Fruit fly (Drosophila melanogaster) whole organism, embryonic: ENCODE measurements around the gene CG10550.
A peak's percentile ranks its signal among the peaks of the same experiment; 100 is the strongest.

Experiments
- Adf1 ChIP-seq: fragments of 200-800 bp; sonication (Bioruptor generic); IDR thresholded peaks from 2 replicates; pipeline ENCODE4 v1.3.6; 2022; ENCODE audit warnings: missing biosample characterization, missing genetic modification characterization
- B-H2 ChIP-seq: fragments of 200-800 bp; sonication (Bioruptor generic); optimal IDR thresholded peaks from 2 replicates; lab custom pipeline; 2018; ENCODE audit warnings: missing biosample characterization, mild to moderate bottlenecking, missing genetic modification characterization
- CG10321 ChIP-seq: fragments of 200-800 bp; sonication (Bioruptor generic); IDR thresholded peaks from 2 replicates; pipeline ENCODE4 v1.3.6; 2022; ENCODE audit warnings: missing biosample characterization, missing genetic modification characterization
- CG10366 ChIP-seq: fragments of 200-800 bp; sonication (Bioruptor generic); IDR thresholded peaks from 2 replicates; pipeline ENCODE4 v1.3.6; 2022; ENCODE audit warnings: missing biosample characterization, missing genetic modification characterization
- CG11695 ChIP-seq: fragments of 200-800 bp; sonication (Bioruptor generic); IDR thresholded peaks from 3 replicates; pipeline ENCODE4 v1.3.6; 2022; ENCODE audit warnings: missing biosample characterization, missing genetic modification characterization
- CG12155 ChIP-seq: fragments of 200-800 bp; sonication (Bioruptor generic); optimal IDR thresholded peaks from 3 replicates; lab custom pipeline; 2016; ENCODE audit warnings: missing biosample characterization, missing genetic modification characterization
- CG12236 ChIP-seq: fragments of 200-800 bp; sonication (Bioruptor generic); optimal IDR thresholded peaks from 2 replicates; lab custom pipeline; 2016; ENCODE audit warnings: missing biosample characterization, missing genetic modification characterization
- CG1647 ChIP-seq: fragments of 200-800 bp; sonication (Bioruptor generic); optimal IDR thresholded peaks from 3 replicates; lab custom pipeline; 2016; ENCODE audit warnings: missing biosample characterization, missing genetic modification characterization
- CG17359 ChIP-seq: fragments of 200-800 bp; sonication (Bioruptor generic); optimal IDR thresholded peaks from 3 replicates; lab custom pipeline; 2018; ENCODE audit warnings: missing biosample characterization, mild to moderate bottlenecking, missing genetic modification characterization, moderate library complexity
- CG17612 ChIP-seq: fragments of 200-800 bp; sonication (Bioruptor generic); IDR thresholded peaks from 2 replicates; pipeline ENCODE4 v1.3.6; 2022; ENCODE audit warnings: missing biosample characterization, missing genetic modification characterization
- CG17912 ChIP-seq: fragments of 200-800 bp; sonication (Bioruptor generic); optimal IDR thresholded peaks from 2 replicates; lab custom pipeline; 2018; ENCODE audit warnings: missing biosample characterization, mild to moderate bottlenecking, missing genetic modification characterization
- CG2678 ChIP-seq: fragments of 200-800 bp; sonication (Bioruptor generic); optimal IDR thresholded peaks from 3 replicates; lab custom pipeline; 2019; ENCODE audit warnings: missing biosample characterization, mild to moderate bottlenecking, missing genetic modification characterization, moderate library complexity
- CG3281 ChIP-seq: fragments of 200-800 bp; sonication (Bioruptor generic); optimal IDR thresholded peaks from 3 replicates; lab custom pipeline; 2017; ENCODE audit warnings: missing biosample characterization, mild to moderate bottlenecking, missing genetic modification characterization
- CG4282 ChIP-seq: fragments of 200-800 bp; sonication (Bioruptor generic); optimal IDR thresholded peaks from 2 replicates; lab custom pipeline; 2016; ENCODE audit warnings: missing biosample characterization, missing genetic modification characterization
- CG7556 ChIP-seq: fragments of 200-800 bp; sonication (Bioruptor generic); optimal IDR thresholded peaks from 2 replicates; lab custom pipeline; 2017; ENCODE audit warnings: missing biosample characterization, mild to moderate bottlenecking, missing genetic modification characterization
- CG8359 ChIP-seq: fragments of 200-800 bp; sonication (Bioruptor generic); optimal IDR thresholded peaks from 2 replicates; lab custom pipeline; 2017; ENCODE audit warnings: missing biosample characterization, mild to moderate bottlenecking, missing genetic modification characterization, borderline replicate concordance
- CG9437 ChIP-seq: fragments of 200-800 bp; sonication (Bioruptor generic); optimal IDR thresholded peaks from 2 replicates; lab custom pipeline; 2018; ENCODE audit warnings: missing biosample characterization, mild to moderate bottlenecking, missing genetic modification characterization
- CG9797 ChIP-seq: fragments of 200-800 bp; sonication (Bioruptor generic); optimal IDR thresholded peaks from 3 replicates; lab custom pipeline; 2018; ENCODE audit warnings: missing biosample characterization, mild to moderate bottlenecking, missing genetic modification characterization
- CG9932 ChIP-seq: fragments of 200-800 bp; sonication (Bioruptor generic); IDR thresholded peaks from 2 replicates; pipeline ENCODE4 v1.3.6; 2022; ENCODE audit warnings: missing biosample characterization, missing genetic modification characterization
- Doc2 ChIP-seq: fragments of 200-800 bp; sonication (Bioruptor generic); IDR thresholded peaks from 2 replicates; pipeline ENCODE4 v1.3.6; 2022; ENCODE audit warnings: missing biosample characterization, missing genetic modification characterization
- Doc3 ChIP-seq: fragments of 200-800 bp; sonication (Bioruptor generic); IDR thresholded peaks from 3 replicates; pipeline ENCODE4 v1.3.6; 2022; ENCODE audit warnings: missing biosample characterization, missing genetic modification characterization; ENCODE audit not compliant: partially characterized antibody
- E2f1 ChIP-seq: fragments of 200-800 bp; sonication (Bioruptor generic); IDR thresholded peaks from 2 replicates; pipeline ENCODE4 v1.3.6; 2022; ENCODE audit warnings: missing biosample characterization, missing genetic modification characterization
- Fer2 ChIP-seq: fragments of 200-800 bp; sonication (Bioruptor generic); optimal IDR thresholded peaks from 2 replicates; lab custom pipeline; 2018; ENCODE audit warnings: missing biosample characterization, mild to moderate bottlenecking, missing genetic modification characterization, moderate library complexity
- HLHmδ ChIP-seq: fragments of 200-800 bp; sonication (Bioruptor generic); optimal IDR thresholded peaks from 2 replicates; lab custom pipeline; 2018; ENCODE audit warnings: missing biosample characterization, mild to moderate bottlenecking, missing genetic modification characterization, moderate library complexity
- Hsf ChIP-seq: fragments of 200-800 bp; sonication (Bioruptor generic); optimal IDR thresholded peaks from 3 replicates; lab custom pipeline; 2016; ENCODE audit warnings: missing biosample characterization, missing genetic modification characterization
- Nf-YB ChIP-seq: fragments of 200-800 bp; sonication (Bioruptor generic); optimal IDR thresholded peaks from 3 replicates; lab custom pipeline; 2019; ENCODE audit warnings: missing biosample characterization, mild to moderate bottlenecking, missing genetic modification characterization, moderate library complexity
- Stat92E ChIP-seq, 3 experiments: fragments of >200 bp in 2 of 3; fragments of 200-800 bp in 1 of 3; sonication (Bioruptor generic) in 1 of 3; optimal IDR thresholded peaks; 2 replicates each; lab custom pipeline; 2017 to 2019; ENCODE audit warnings: missing biosample characterization in 3 of 3, missing genetic modification characterization in 3 of 3, mild to moderate bottlenecking in 1 of 3, moderate library complexity in 1 of 3
- TFAM ChIP-seq: fragments of 200-800 bp; sonication (Bioruptor generic); optimal IDR thresholded peaks from 2 replicates; lab custom pipeline; 2017; ENCODE audit warnings: missing biosample characterization, missing genetic modification characterization, inconsistent platforms
- al ChIP-seq: fragments of 200-800 bp; sonication (Bioruptor generic); IDR thresholded peaks from 2 replicates; pipeline ENCODE4 v1.3.6; 2022; ENCODE audit warnings: missing biosample characterization, missing genetic modification characterization
- ato ChIP-seq: fragments of 200-800 bp; sonication (Bioruptor generic); IDR thresholded peaks from 2 replicates; pipeline ENCODE4 v1.3.6; 2022; ENCODE audit warnings: missing biosample characterization, missing genetic modification characterization; ENCODE audit not compliant: partially characterized antibody
- chinmo ChIP-seq: fragments of 200-800 bp; sonication (Bioruptor generic); IDR thresholded peaks from 4 replicates; pipeline ENCODE4 v1.3.6; 2022; ENCODE audit warnings: missing biosample characterization, missing genetic modification characterization; ENCODE audit not compliant: partially characterized antibody
- ci ChIP-seq: fragments of 200-800 bp; sonication (Bioruptor generic); IDR thresholded peaks from 3 replicates; pipeline ENCODE4 v1.3.6; 2022; ENCODE audit warnings: missing biosample characterization, missing genetic modification characterization
- corto ChIP-seq: fragments of 200-800 bp; sonication (Bioruptor generic); optimal IDR thresholded peaks from 2 replicates; lab custom pipeline; 2016; ENCODE audit warnings: missing biosample characterization, mild to moderate bottlenecking, missing genetic modification characterization, moderate library complexity
- da ChIP-seq: fragments of 200-800 bp; sonication (Bioruptor generic); optimal IDR thresholded peaks from 2 replicates; lab custom pipeline; 2016; ENCODE audit warnings: missing biosample characterization, missing genetic modification characterization
- danr ChIP-seq: fragments of 200-800 bp; sonication (Bioruptor generic); IDR thresholded peaks from 2 replicates; pipeline ENCODE4 v1.3.6; 2022; ENCODE audit warnings: missing biosample characterization, missing genetic modification characterization
- esg ChIP-seq: fragments of 200-800 bp; sonication (Bioruptor generic); conservative IDR thresholded peaks from 2 replicates; pipeline ENCODE4 v1.3.6; 2022; ENCODE audit warnings: missing biosample characterization, missing genetic modification characterization
- hbn ChIP-seq: fragments of 200-800 bp; sonication (Bioruptor generic); IDR thresholded peaks from 2 replicates; pipeline ENCODE4 v1.3.6; 2022; ENCODE audit warnings: missing biosample characterization, missing genetic modification characterization; ENCODE audit not compliant: partially characterized antibody
- inv ChIP-seq: fragments of 200-800 bp; sonication (Bioruptor generic); IDR thresholded peaks from 2 replicates; pipeline ENCODE4 v1.3.6; 2022; ENCODE audit warnings: missing biosample characterization, missing genetic modification characterization; ENCODE audit not compliant: partially characterized antibody
- mld ChIP-seq: fragments of 200-800 bp; sonication (Bioruptor generic); IDR thresholded peaks from 3 replicates; pipeline ENCODE4 v1.3.6; 2022; ENCODE audit warnings: missing biosample characterization, missing genetic modification characterization; ENCODE audit not compliant: partially characterized antibody
- pan ChIP-seq, 4 experiments: fragments of >200 bp in 3 of 4; fragments of 200-800 bp in 1 of 4; sonication (Bioruptor generic) in 1 of 4; optimal IDR thresholded peaks in 3 of 4; IDR thresholded peaks in 1 of 4; 2 replicates each; pipeline versions ENCODE4 v1.3.6 to Lab custom; 2017 to 2022; ENCODE audit warnings: missing biosample characterization in 2 of 4, missing genetic modification characterization in 2 of 4, mixed read lengths in 1 of 4
- pb ChIP-seq: fragments of 200-800 bp; sonication (Bioruptor generic); optimal IDR thresholded peaks from 3 replicates; lab custom pipeline; 2016; ENCODE audit warnings: missing biosample characterization, missing genetic modification characterization
- psq ChIP-seq: fragments of 200-800 bp; sonication (Bioruptor generic); optimal IDR thresholded peaks from 2 replicates; lab custom pipeline; 2017; ENCODE audit warnings: missing biosample characterization, missing genetic modification characterization
- pzg ChIP-seq: fragments of 200-800 bp; sonication (Bioruptor generic); optimal IDR thresholded peaks from 3 replicates; lab custom pipeline; 2018; ENCODE audit warnings: missing biosample characterization, mild to moderate bottlenecking, missing genetic modification characterization, moderate library complexity
- repo ChIP-seq: fragments of 200-800 bp; sonication (Bioruptor generic); optimal IDR thresholded peaks from 2 replicates; lab custom pipeline; 2016; ENCODE audit warnings: missing biosample characterization, missing genetic modification characterization
- salm ChIP-seq: fragments of 200-800 bp; sonication (Bioruptor generic); optimal IDR thresholded peaks from 2 replicates; lab custom pipeline; 2018; ENCODE audit warnings: missing biosample characterization, mild to moderate bottlenecking, missing genetic modification characterization
- scrt ChIP-seq: fragments of 200-800 bp; sonication (Bioruptor generic); optimal IDR thresholded peaks from 2 replicates; lab custom pipeline; 2018; ENCODE audit warnings: missing biosample characterization, mild to moderate bottlenecking, missing genetic modification characterization, moderate library complexity
- sens ChIP-seq: fragments of 200-800 bp; sonication (Bioruptor generic); peaks from one replicate; lab custom pipeline; 2016; ENCODE audit warnings: missing biosample characterization, missing genetic modification characterization
- ssp ChIP-seq: fragments of 200-800 bp; sonication (Bioruptor generic); IDR thresholded peaks from 2 replicates; pipeline ENCODE4 v1.3.6; 2022; ENCODE audit warnings: missing biosample characterization, missing genetic modification characterization

CG10550 gene

DNA sequence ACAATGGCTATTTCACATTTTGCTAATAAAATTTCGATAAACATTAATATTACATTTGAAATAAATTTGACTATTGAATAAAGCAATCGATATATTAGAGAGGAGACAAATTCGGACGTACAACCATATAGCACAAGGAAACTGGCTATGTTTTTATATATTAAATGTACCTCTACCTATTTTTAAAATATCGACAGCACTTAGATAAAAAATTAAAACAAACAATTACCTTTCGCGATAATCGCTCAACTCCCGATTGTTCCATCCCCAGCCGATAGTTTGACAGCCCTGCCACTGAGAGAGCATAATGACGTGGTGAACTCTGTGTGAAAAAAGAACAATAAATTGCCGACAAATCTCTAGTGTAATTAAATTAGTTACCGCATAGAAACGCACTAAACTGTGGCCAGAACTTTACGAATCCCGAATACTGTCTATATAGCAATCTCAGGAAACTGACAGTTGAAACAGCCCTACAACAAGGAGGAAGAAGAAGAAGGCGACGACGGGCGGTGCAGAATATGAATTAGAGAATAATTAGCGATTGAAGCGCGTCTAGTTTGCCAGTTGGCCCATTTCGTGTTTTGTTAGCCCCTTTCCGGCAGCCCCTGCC is 49.5 kb downstream of the CG10550 start, which contains the start of gene CG11857 (continued):
- TF ChIP-seq hbn = peak; percentile 100
- TF ChIP-seq Doc3 (GFP tag; lab: Robert Waterston, UW) = peak; percentile 100
- peak; percentile 99 for TF ChIP-seq Hsf (GFP tag; lab: Kevin White, UChicago)
- peak; percentile 96 for TF ChIP-seq CG7556
- TF ChIP-seq Adf1 (GFP tag; lab: Robert Waterston, UW) = peak; percentile 89
- peak; percentile 100 for TF ChIP-seq sens
- TF ChIP-seq CG12155 (GFP tag; lab: Kevin White, UChicago) = peak; percentile 98
- TF ChIP-seq CG9437 (GFP tag; lab: Kevin White, UChicago) = peak; percentile 88
- peak; percentile 66 for TF ChIP-seq CG9797 (GFP tag; lab: Kevin White, UChicago)
- peak; percentile 95 for TF ChIP-seq ssp
- peak; percentile 98 for TF ChIP-seq B-H2 (GFP tag; lab: Kevin White, UChicago)
- peak; percentile 73 for TF ChIP-seq TFAM (GFP tag; lab: Kevin White, UChicago)
- peak; percentile 88 for TF ChIP-seq salm (tag; lab: Kevin White, UChicago)
- TF ChIP-seq Fer2 = peak; percentile 97
- peak; percentile 94 for TF ChIP-seq CG12236
- peak; percentile 98 for TF ChIP-seq mld
- TF ChIP-seq CG10321 (GFP tag; lab: Robert Waterston, UW) = peak; percentile 83
- peak; percentile 96 for TF ChIP-seq ato (GFP tag; lab: Robert Waterston, UW)
- TF ChIP-seq scrt (GFP tag; lab: Kevin White, UChicago) = peak; percentile 87
- TF ChIP-seq esg = peak; percentile 99
- TF ChIP-seq Nf-YB (GFP tag; lab: Kevin White, UChicago) = peak; percentile 80
- TF ChIP-seq CG2678 = peak; percentile 98
- TF ChIP-seq chinmo (GFP tag; lab: Robert Waterston, UW) = peak; percentile 98
- peak; percentile 89 for TF ChIP-seq pzg (GFP tag; lab: Kevin White, UChicago)
- TF ChIP-seq HLHmδ (GFP tag; lab: Kevin White, UChicago) = peak; percentile 12
- peak; percentile 97 for TF ChIP-seq CG17612 (GFP tag; lab: Robert Waterston, UW)
- TF ChIP-seq pan (optimal IDR thresholded peaks at IDR 0.05; lab: Kevin White, UChicago) = no peak
- peak in 1 of 2 experiments; percentile 99 for TF ChIP-seq pan (GFP tag; optimal IDR thresholded peaks at IDR 0.05 in 1 of 2, IDR thresholded peaks at IDR 0.05 in 1 of 2)
- TF ChIP-seq repo (GFP tag; lab: Kevin White, UChicago) = peak; percentile 95
- TF ChIP-seq da = peak; percentile 95
- TF ChIP-seq inv (GFP tag; lab: Robert Waterston, UW) = peak; percentile 100
- peak; percentile 90 for TF ChIP-seq CG17912
- TF ChIP-seq Stat92E (GFP tag; optimal IDR thresholded peaks at IDR 0.05; lab: Kevin White, UChicago) = peak in 1 of 3 experiments; percentile 91
- peak; percentile 93 for TF ChIP-seq psq (GFP tag; lab: Kevin White, UChicago)
- TF ChIP-seq CG17359 (tag; lab: Kevin White, UChicago) = peak; percentile 98
- TF ChIP-seq CG11695 (GFP tag; lab: Robert Waterston, UW) = peak; percentile 96
- peak; percentile 92 for TF ChIP-seq pb (GFP tag; lab: Kevin White, UChicago)
- TF ChIP-seq CG8359 (GFP tag; lab: Kevin White, UChicago) = peak; percentile 87
- TF ChIP-seq danr = peak; percentile 98
- peak; percentile 96 for TF ChIP-seq CG4282 (GFP tag; lab: Kevin White, UChicago)
- peak; percentile 99 for TF ChIP-seq E2f1
- peak; percentile 97 for TF ChIP-seq CG1647 (GFP tag; lab: Kevin White, UChicago)
- TF ChIP-seq Doc2 (GFP tag; lab: Robert Waterston, UW) = peak; percentile 97
- TF ChIP-seq CG10366 (GFP tag; lab: Robert Waterston, UW) = peak; percentile 99
- TF ChIP-seq corto (GFP tag; lab: Kevin White, UChicago) = peak; percentile 95
- peak; percentile 96 for TF ChIP-seq CG3281 (GFP tag; lab: Kevin White, UChicago)
- peak; percentile 100 for TF ChIP-seq CG9932 (GFP tag; lab: Robert Waterston, UW)
- TF ChIP-seq al (GFP tag; lab: Robert Waterston, UW) = peak; percentile 99
- TF ChIP-seq ci (GFP tag; lab: Robert Waterston, UW) = peak; percentile 99
